Worm (Caenorhabditis elegans) whole organism, L1 larva: Measurements from ENCODE around the gene R05G9R.1.

Source experiments
- C16A3.4 ChIP-seq: fragments of 150-350 bp; optimal IDR thresholded peaks from 2 replicates; lab custom pipeline; 2014; ENCODE audit warnings: missing biosample characterization, missing genetic modification characterization
- F16B12.6 ChIP-seq: fragments of 150-350 bp; optimal IDR thresholded peaks from 2 replicates; lab custom pipeline; 2014; ENCODE audit warnings: missing biosample characterization, missing genetic modification characterization
- Y116A8C.19 ChIP-seq: sonication (generic microtip); optimal IDR thresholded peaks from 2 replicates; lab custom pipeline; 2016; ENCODE audit warnings: missing compliant biosample characterization, missing genetic modification characterization, borderline replicate concordance
- aha-1 ChIP-seq: fragments of 150-350 bp; optimal IDR thresholded peaks from 2 replicates; lab custom pipeline; 2014; ENCODE audit warnings: missing biosample characterization, missing genetic modification characterization
- blmp-1 ChIP-seq: fragments of 150-350 bp; optimal IDR thresholded peaks from 2 replicates; lab custom pipeline; 2014; ENCODE audit warnings: missing biosample characterization, missing genetic modification characterization
- ceh-90 ChIP-seq: sonication (generic microtip); optimal IDR thresholded peaks from 2 replicates; lab custom pipeline; 2016; ENCODE audit warnings: missing genetic modification characterization, missing compliant biosample characterization
- ces-1 ChIP-seq: fragments of 150-350 bp; optimal IDR thresholded peaks from 2 replicates; lab custom pipeline; 2014; ENCODE audit warnings: missing biosample characterization, missing genetic modification reagents, missing genetic modification characterization
- dpl-1 ChIP-seq, 3 experiments: fragments of 150-350 bp in 2 of 3; sonication (generic microtip) in 1 of 3; optimal IDR thresholded peaks; 2 replicates each; lab custom pipeline; 2014 to 2017; ENCODE audit warnings: missing biosample characterization in 3 of 3, missing genetic modification characterization in 3 of 3, missing genetic modification reagents in 3 of 3
- efl-1 ChIP-seq, 4 experiments: fragments of 150-350 bp; optimal IDR thresholded peaks in 3 of 4; peaks in 1 of 4; 1 replicate in 1 of 4; 2 replicates in 3 of 4; lab custom pipeline; 2014; ENCODE audit warnings: missing biosample characterization in 2 of 4, missing genetic modification characterization in 2 of 4, missing genetic modification reagents in 2 of 4
- egl-27 ChIP-seq, 2 experiments: fragments of 150-350 bp in 1 of 2; sonication (generic microtip); optimal IDR thresholded peaks; 3 replicates each; lab custom pipeline; 2017 to 2018; ENCODE audit warnings: missing biosample characterization in 2 of 2, missing genetic modification characterization in 2 of 2, missing genetic modification reagents in 2 of 2
- fkh-10 ChIP-seq: sonication (generic microtip); optimal IDR thresholded peaks from 2 replicates; lab custom pipeline; 2017; ENCODE audit warnings: missing biosample characterization, missing genetic modification reagents, missing genetic modification characterization
- grh-1 ChIP-seq: fragments of 200-800 bp; sonication (Bioruptor generic); IDR thresholded peaks from 2 replicates; pipeline ENCODE4 v1.3.6; 2022; ENCODE audit warnings: missing genetic modification reagents, missing genetic modification characterization, missing compliant biosample characterization
- hlh-17 ChIP-seq: fragments of 200-800 bp; sonication (Bioruptor generic); optimal IDR thresholded peaks from 2 replicates; lab custom pipeline; 2018; ENCODE audit warnings: missing genetic modification characterization, mild to moderate bottlenecking, missing compliant biosample characterization, moderate library complexity, borderline replicate concordance
- lin-14 ChIP-seq: fragments of 200-800 bp; sonication (Bioruptor generic); optimal IDR thresholded peaks from 2 replicates; lab custom pipeline; 2018; ENCODE audit warnings: mild to moderate bottlenecking, missing genetic modification characterization, moderate library complexity, missing compliant biosample characterization
- lin-15B ChIP-seq: fragments of 150-350 bp; sonication (generic microtip); optimal IDR thresholded peaks from 3 replicates; lab custom pipeline; 2014; ENCODE audit warnings: missing biosample characterization, missing genetic modification characterization
- lin-35 ChIP-seq, 2 experiments: fragments of 150-350 bp; optimal IDR thresholded peaks; 2 replicates each; lab custom pipeline; 2014; ENCODE audit warnings: missing biosample characterization in 2 of 2, missing genetic modification characterization in 2 of 2, missing genetic modification reagents in 2 of 2
- lin-39 ChIP-seq: fragments of 150-350 bp; optimal IDR thresholded peaks from 2 replicates; lab custom pipeline; 2014; ENCODE audit warnings: missing biosample characterization, missing genetic modification reagents, missing genetic modification characterization
- lsy-2 ChIP-seq, 2 experiments: fragments of 150-350 bp; optimal IDR thresholded peaks; 2 replicates each; lab custom pipeline; 2014; ENCODE audit warnings: missing biosample characterization in 2 of 2, missing genetic modification characterization in 2 of 2
- mab-9 ChIP-seq: fragments of 200-800 bp; sonication (Bioruptor generic); IDR thresholded peaks from 2 replicates; pipeline ENCODE4 v1.3.6; 2022; ENCODE audit warnings: missing genetic modification reagents, missing genetic modification characterization, missing compliant biosample characterization
- mdl-1 ChIP-seq, 2 experiments: fragments of 150-350 bp; optimal IDR thresholded peaks; 2 replicates each; lab custom pipeline; 2014 to 2017; ENCODE audit warnings: missing biosample characterization in 2 of 2, missing genetic modification characterization in 2 of 2, inconsistent platforms in 1 of 2
- mep-1 ChIP-seq: fragments of 150-350 bp; optimal IDR thresholded peaks from 2 replicates; lab custom pipeline; 2014; ENCODE audit warnings: missing biosample characterization, missing genetic modification characterization
- nhr-11 ChIP-seq: fragments of 150-350 bp; optimal IDR thresholded peaks from 2 replicates; lab custom pipeline; 2014; ENCODE audit warnings: missing biosample characterization, missing genetic modification characterization
- nhr-12 ChIP-seq: sonication (generic microtip); optimal IDR thresholded peaks from 2 replicates; lab custom pipeline; 2017; ENCODE audit warnings: missing biosample characterization, missing genetic modification characterization
- nhr-20 ChIP-seq: sonication (generic microtip); optimal IDR thresholded peaks from 2 replicates; lab custom pipeline; 2016; ENCODE audit warnings: mild to moderate bottlenecking, missing genetic modification characterization, missing compliant biosample characterization
- nhr-237 ChIP-seq: fragments of 150-350 bp; optimal IDR thresholded peaks from 2 replicates; lab custom pipeline; 2014; ENCODE audit warnings: missing biosample characterization, missing genetic modification characterization
- nhr-28 ChIP-seq: fragments of 150-350 bp; optimal IDR thresholded peaks from 2 replicates; lab custom pipeline; 2014; ENCODE audit warnings: missing biosample characterization, missing genetic modification characterization
- nhr-84 ChIP-seq: sonication (generic microtip); optimal IDR thresholded peaks from 2 replicates; lab custom pipeline; 2017; ENCODE audit warnings: missing biosample characterization, missing genetic modification characterization
- nhr-85 ChIP-seq: sonication (generic microtip); peaks from one replicate; lab custom pipeline; 2016; ENCODE audit warnings: missing genetic modification characterization, inconsistent platforms, missing compliant biosample characterization
- pag-3 ChIP-seq: sonication (generic microtip); optimal IDR thresholded peaks from 2 replicates; lab custom pipeline; 2017; ENCODE audit warnings: missing genetic modification characterization, mild to moderate bottlenecking, missing compliant biosample characterization, antibody characterized with exemption, borderline replicate concordance; ENCODE audit not compliant: insufficient read depth
- pax-3 ChIP-seq: fragments of 200-800 bp; sonication (Bioruptor generic); optimal IDR thresholded peaks from 2 replicates; lab custom pipeline; 2018; ENCODE audit warnings: mild to moderate bottlenecking, missing genetic modification characterization, moderate library complexity, missing compliant biosample characterization
- pqm-1 ChIP-seq: sonication (generic microtip); optimal IDR thresholded peaks from 3 replicates; lab custom pipeline; 2017; ENCODE audit warnings: missing biosample characterization, missing genetic modification characterization
- skn-1 ChIP-seq: fragments of 150-350 bp; optimal IDR thresholded peaks from 2 replicates; lab custom pipeline; 2014; ENCODE audit warnings: missing biosample characterization, missing genetic modification characterization
- sox-4 ChIP-seq: sonication (generic microtip); optimal IDR thresholded peaks from 2 replicates; lab custom pipeline; 2016; ENCODE audit warnings: missing genetic modification characterization, missing compliant biosample characterization
- tlp-1 ChIP-seq: fragments of 150-350 bp; optimal IDR thresholded peaks from 2 replicates; lab custom pipeline; 2014; ENCODE audit warnings: missing biosample characterization, missing genetic modification characterization
- unc-130 ChIP-seq: fragments of 150-350 bp; optimal IDR thresholded peaks from 2 replicates; lab custom pipeline; 2017; ENCODE audit warnings: missing biosample characterization, missing genetic modification characterization, inconsistent platforms
- unc-30 ChIP-seq: sonication (generic microtip); optimal IDR thresholded peaks from 2 replicates; lab custom pipeline; 2017; ENCODE audit warnings: missing biosample characterization, missing genetic modification characterization
- unc-86 ChIP-seq: sonication (generic microtip); optimal IDR thresholded peaks from 2 replicates; lab custom pipeline; 2016; ENCODE audit warnings: missing genetic modification characterization, missing compliant biosample characterization
- vab-15 ChIP-seq: sonication (generic microtip); optimal IDR thresholded peaks from 2 replicates; lab custom pipeline; 2017; ENCODE audit warnings: missing genotype, mild to moderate bottlenecking, missing genetic modification characterization, missing compliant biosample characterization

Gene R05G9R.1

DNA sequence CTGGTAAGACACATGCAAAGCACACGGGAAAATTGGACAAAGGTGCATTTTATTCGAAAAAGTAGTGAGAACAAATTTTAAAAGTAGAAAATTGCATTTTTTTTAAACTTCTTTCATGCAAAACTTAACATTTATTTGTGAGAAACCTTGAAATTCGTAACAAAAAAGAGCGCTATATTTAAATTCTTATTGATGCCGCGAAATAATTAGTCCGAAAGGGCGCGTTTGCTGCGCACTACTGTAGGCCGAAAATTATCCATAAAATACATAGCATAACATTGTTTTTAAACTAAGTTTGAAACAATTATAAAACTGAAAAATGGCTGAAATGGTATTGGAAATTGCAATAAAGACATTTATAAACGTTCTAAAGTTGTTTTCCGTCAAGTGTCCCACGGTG lies 5.9 kb upstream of the R05G9R.1 start:
- TF ChIP-seq blmp-1 (tag; lab: Kevin White, UChicago): peak; percentile 1
- TF ChIP-seq lin-35 (GFP tag; optimal IDR thresholded peaks at IDR 0.05; lab: Kevin White, UChicago): peak in 1 of 2 experiments; percentile 67
- peak in 2 of 3 experiments; percentile 47 to 64 for TF ChIP-seq dpl-1 (GFP tag; optimal IDR thresholded peaks at IDR 0.05; lab: Kevin White, UChicago)
- TF ChIP-seq egl-27 (tag; optimal IDR thresholded peaks at IDR 0.05; lab: Kevin White, UChicago): no peak
- no peak for TF ChIP-seq nhr-11 (tag; lab: Kevin White, UChicago)
- TF ChIP-seq skn-1: no peak
- TF ChIP-seq efl-1 (optimal IDR thresholded peaks at IDR 0.05; lab: Kevin White, UChicago): peak; percentile 31
- peak; percentile 45 to 94 for TF ChIP-seq efl-1 (GFP tag; optimal IDR thresholded peaks at IDR 0.05 in 1 of 2; lab: Kevin White, UChicago)
- TF ChIP-seq mep-1 (tag; lab: Kevin White, UChicago): peak; percentile 39
- TF ChIP-seq lin-14 (GFP tag; lab: Kevin White, UChicago): no peak
- no peak for TF ChIP-seq F16B12.6 (tag; lab: Kevin White, UChicago)
- no peak for TF ChIP-seq nhr-28
- TF ChIP-seq pqm-1: no peak
- TF ChIP-seq fkh-10 (GFP tag; lab: Kevin White, UChicago): no peak
- TF ChIP-seq lsy-2 (tag; optimal IDR thresholded peaks at IDR 0.05; lab: Kevin White, UChicago): peak in 1 of 2 experiments; percentile 75
- TF ChIP-seq Y116A8C.19 (tag; lab: Kevin White, UChicago): no peak
- TF ChIP-seq lin-15B (tag; lab: Kevin White, UChicago): no peak
- no peak for TF ChIP-seq C16A3.4 (tag; lab: Kevin White, UChicago)
- TF ChIP-seq tlp-1 (tag; lab: Kevin White, UChicago): no peak
- TF ChIP-seq lin-39 (tag; lab: Kevin White, UChicago): no peak
- TF ChIP-seq nhr-20: no peak

DNA sequence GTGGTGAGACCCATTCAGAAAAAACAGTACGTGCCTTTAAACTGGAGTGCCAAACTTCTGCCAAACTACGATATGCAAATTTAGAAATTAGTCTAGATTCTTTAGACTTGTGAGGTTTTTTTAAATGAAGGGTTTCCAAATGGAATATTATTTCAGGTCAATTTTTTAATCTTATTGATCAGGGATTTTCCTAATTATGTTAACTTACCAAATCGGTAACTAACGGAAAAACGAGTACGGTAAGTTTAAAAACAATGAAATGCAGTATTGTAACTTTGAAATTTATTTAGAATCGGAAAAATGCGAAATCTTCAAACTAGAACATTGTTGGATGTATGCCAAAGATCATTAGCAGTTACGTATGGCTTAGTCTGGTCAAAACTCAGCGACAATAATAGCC lies 2.5 kb upstream of the R05G9R.1 start, which contains the start of gene C56E6.7:
TSS of gene C56E6.7 (plus strand) at position 301 of the 400 bp plus-strand sequence.
- no peak for TF ChIP-seq unc-86 (tag; lab: Kevin White, UChicago)
- no peak for TF ChIP-seq pag-3 (tag; lab: Kevin White, UChicago)

DNA sequence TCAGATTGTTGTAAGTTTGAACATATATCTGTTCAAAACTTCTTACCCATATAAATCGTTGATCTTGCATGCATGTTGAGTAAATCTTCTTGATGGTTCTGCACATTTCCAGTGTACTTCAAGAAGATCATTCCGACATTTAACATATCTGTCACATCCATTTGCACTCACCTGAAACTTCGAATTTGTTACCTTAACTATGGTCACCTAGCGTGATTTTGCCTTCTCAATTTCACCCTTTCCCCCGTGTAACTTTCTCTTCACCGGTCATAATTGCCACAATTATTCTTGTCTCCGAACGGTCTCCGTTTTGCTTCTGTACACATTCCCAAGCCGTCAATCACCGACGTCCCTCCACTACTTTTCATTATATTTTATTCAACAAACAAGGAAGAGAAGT lies 454 bp downstream of the R05G9R.1 start:
- no peak for TF ChIP-seq aha-1 (tag; lab: Kevin White, UChicago)
- TF ChIP-seq blmp-1 (tag; lab: Kevin White, UChicago): peak; percentile 65
- TF ChIP-seq, all 84 proteins: peak for 1

DNA sequence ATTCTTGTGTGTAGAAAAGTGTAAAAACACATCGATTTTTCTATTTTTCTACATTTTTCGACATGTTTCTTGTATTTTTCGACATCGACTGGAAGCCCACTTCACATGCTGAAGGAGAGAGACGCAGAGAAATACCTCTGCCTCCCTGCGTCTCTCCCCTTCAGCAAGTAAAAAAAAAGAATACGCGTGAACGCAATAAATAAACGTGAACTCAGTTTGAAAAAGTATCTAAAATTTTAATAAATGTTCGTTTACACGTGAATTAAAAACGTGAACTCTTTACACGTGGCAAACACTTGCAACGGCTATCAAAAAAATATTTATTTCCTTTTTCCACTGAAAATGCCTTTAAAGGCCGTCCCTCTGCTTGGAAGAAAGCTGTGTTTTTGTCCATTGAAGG lies 11.0 kb downstream of the R05G9R.1 start, which contains the start of gene R05G9.1:
TSS of gene R05G9.1 (plus strand) at position 343 of the 400 bp plus-strand sequence.
- no peak for TF ChIP-seq hlh-17 (GFP tag; lab: Kevin White, UChicago)
- no peak for TF ChIP-seq unc-130 (tag; lab: Kevin White, UChicago)
- TF ChIP-seq efl-1 (optimal IDR thresholded peaks at IDR 0.05; lab: Kevin White, UChicago): peak; percentile 19 to 35
- TF ChIP-seq efl-1 (GFP tag; optimal IDR thresholded peaks at IDR 0.05 in 1 of 2; lab: Kevin White, UChicago): peak; percentile 1 to 90
- TF ChIP-seq lin-14 (GFP tag; lab: Kevin White, UChicago): peak; percentile 43
- TF ChIP-seq sox-4: no peak
- no peak for TF ChIP-seq grh-1 (GFP tag; lab: Robert Waterston, UW)

DNA sequence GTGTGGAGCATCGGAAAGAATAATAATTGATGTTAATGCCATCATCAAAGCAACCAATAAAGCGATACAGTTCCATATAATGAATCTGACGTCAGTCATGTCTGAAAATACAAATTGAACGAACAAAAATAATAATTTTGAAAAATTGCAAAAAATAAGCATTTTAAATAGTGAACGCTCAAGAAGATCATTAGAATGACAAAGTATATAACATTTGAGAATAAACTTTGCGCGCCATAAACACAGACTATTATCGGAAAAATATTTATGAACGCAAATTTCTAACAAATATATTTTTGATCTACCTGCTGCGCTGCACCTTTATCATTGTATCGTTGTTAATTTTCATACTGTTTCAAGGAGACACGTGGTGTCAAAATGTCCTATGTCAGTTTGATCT lies 12.4 kb downstream of the R05G9R.1 start, which contains the start of gene R05G9.3:
TSS of gene R05G9.3 (minus strand) at position 101 of the 400 bp plus-strand sequence.
- no peak for TF ChIP-seq nhr-28
- TF ChIP-seq dpl-1 (GFP tag; optimal IDR thresholded peaks at IDR 0.05; lab: Kevin White, UChicago): no peak
- TF ChIP-seq vab-15 (tag; lab: Kevin White, UChicago): no peak
- TF ChIP-seq nhr-84 (tag; lab: Kevin White, UChicago): no peak
- TF ChIP-seq nhr-237 (tag; lab: Kevin White, UChicago): no peak
- no peak for TF ChIP-seq lin-15B (tag; lab: Kevin White, UChicago)
- TF ChIP-seq mab-9: no peak
- TF ChIP-seq nhr-85 (tag; lab: Kevin White, UChicago): no peak
- no peak for TF ChIP-seq ceh-90 (tag; lab: Kevin White, UChicago)
- TF ChIP-seq grh-1 (GFP tag; lab: Robert Waterston, UW): no peak
- TF ChIP-seq nhr-12: no peak
- no peak for TF ChIP-seq nhr-11 (tag; lab: Kevin White, UChicago)
- TF ChIP-seq unc-86 (tag; lab: Kevin White, UChicago): no peak
- TF ChIP-seq pax-3 (tag; lab: Kevin White, UChicago): no peak
- no peak for TF ChIP-seq mdl-1 (tag; optimal IDR thresholded peaks at IDR 0.05; lab: Kevin White, UChicago)
- no peak for TF ChIP-seq ces-1 (GFP tag; lab: Kevin White, UChicago)
- TF ChIP-seq unc-30: no peak
- no peak for TF ChIP-seq aha-1 (tag; lab: Kevin White, UChicago)
